Worm (Caenorhabditis elegans) whole organism, midembryonic: ENCODE results near the gene F22B8.3.

Source experiments
- T22C8.4 ChIP-seq: fragments of 200-800 bp; sonication (Bioruptor generic); IDR thresholded peaks from 2 replicates; pipeline ENCODE4 v1.3.6; 2022; ENCODE audit warnings: missing genetic modification characterization, missing compliant biosample characterization
- klf-2 ChIP-seq: fragments of 200-800 bp; sonication (Bioruptor generic); conservative IDR thresholded peaks from 2 replicates; pipeline ENCODE4 v1.3.6; 2022; ENCODE audit warnings: missing genetic modification reagents, missing genetic modification characterization, missing compliant biosample characterization
- tab-1 ChIP-seq: fragments of 200-800 bp; sonication (Bioruptor generic); IDR thresholded peaks from 2 replicates; pipeline ENCODE4 v1.3.6; 2022; ENCODE audit warnings: missing genetic modification characterization, missing compliant biosample characterization

ce11 chrV:16080039-16080438, 10.7 kb upstream of the F22B8.3 start:
- TF ChIP-seq klf-2 (GFP tag; lab: Robert Waterston, UW), result no peak
- no peak for TF ChIP-seq tab-1 (GFP tag; lab: Robert Waterston, UW)
- TF ChIP-seq T22C8.4 (GFP tag; lab: Robert Waterston, UW), result no peak
